Fruit fly (Drosophila melanogaster) whole organism, prepupa: Measurements from ENCODE around the gene fws.

ENCODE experiments used
- Blimp-1 ChIP-seq: fragments of 200-800 bp; sonication (Bioruptor generic); optimal IDR thresholded peaks from 3 replicates; lab custom pipeline; 2017; ENCODE audit warnings: missing biosample characterization, missing genetic modification characterization, mild to moderate bottlenecking, moderate library complexity, missing genetic modification reagents
- CG10631 ChIP-seq: fragments of 200-800 bp; sonication (Bioruptor generic); optimal IDR thresholded peaks from 2 replicates; lab custom pipeline; 2016; ENCODE audit warnings: missing biosample characterization, missing genetic modification characterization
- CG10669 ChIP-seq: fragments of 200-800 bp; sonication (Bioruptor generic); optimal IDR thresholded peaks from 3 replicates; lab custom pipeline; 2018; ENCODE audit warnings: missing biosample characterization, mild to moderate bottlenecking, missing genetic modification characterization, moderate library complexity
- CG11762 ChIP-seq: fragments of 200-800 bp; sonication (Bioruptor generic); optimal IDR thresholded peaks from 3 replicates; lab custom pipeline; 2016; ENCODE audit warnings: missing biosample characterization, missing genetic modification characterization; ENCODE audit not compliant: insufficient read depth
- CG11902 ChIP-seq: fragments of 200-800 bp; sonication (Bioruptor generic); optimal IDR thresholded peaks from 3 replicates; lab custom pipeline; 2016; ENCODE audit warnings: missing biosample characterization, missing genetic modification characterization
- CG15336 ChIP-seq: fragments of 200-800 bp; sonication (Bioruptor generic); IDR thresholded peaks from 2 replicates; pipeline ENCODE4 v1.3.6; 2022; ENCODE audit warnings: missing biosample characterization, missing genetic modification characterization
- CG1621 ChIP-seq: fragments of 200-800 bp; sonication (Bioruptor generic); optimal IDR thresholded peaks from 3 replicates; lab custom pipeline; 2018; ENCODE audit warnings: missing biosample characterization, mild to moderate bottlenecking, missing genetic modification characterization
- CG16779 ChIP-seq: fragments of 200-800 bp; sonication (Bioruptor generic); optimal IDR thresholded peaks from 3 replicates; lab custom pipeline; 2017; ENCODE audit warnings: missing biosample characterization, mild to moderate bottlenecking, missing genetic modification characterization
- CG3032 ChIP-seq: fragments of 200-800 bp; optimal IDR thresholded peaks from 2 replicates; lab custom pipeline; 2019; ENCODE audit warnings: missing biosample characterization, mild to moderate bottlenecking, missing genetic modification characterization, moderate library complexity
- CG31627 ChIP-seq: fragments of 200-800 bp; sonication (Bioruptor generic); optimal IDR thresholded peaks from 3 replicates; lab custom pipeline; 2016; ENCODE audit warnings: missing biosample characterization, missing genetic modification characterization
- CG32006 ChIP-seq: fragments of 200-800 bp; sonication (Bioruptor generic); optimal IDR thresholded peaks from 3 replicates; lab custom pipeline; 2017; ENCODE audit warnings: missing biosample characterization, mild to moderate bottlenecking, missing genetic modification characterization
- CG3919 ChIP-seq: fragments of 200-800 bp; sonication (Bioruptor generic); optimal IDR thresholded peaks from 3 replicates; lab custom pipeline; 2016; ENCODE audit warnings: missing biosample characterization, missing genetic modification characterization
- CG4318 ChIP-seq: fragments of 200-800 bp; sonication (Bioruptor generic); optimal IDR thresholded peaks from 3 replicates; lab custom pipeline; 2017; ENCODE audit warnings: missing biosample characterization, mild to moderate bottlenecking, missing genetic modification characterization
- CG6163 ChIP-seq: fragments of 200-800 bp; sonication (Bioruptor generic); IDR thresholded peaks from 3 replicates; pipeline ENCODE4 v1.3.6; 2022; ENCODE audit warnings: missing biosample characterization, missing genetic modification characterization
- CG6792 ChIP-seq: fragments of 200-800 bp; sonication (Bioruptor generic); optimal IDR thresholded peaks from 3 replicates; lab custom pipeline; 2016; ENCODE audit warnings: missing biosample characterization, missing genetic modification characterization
- CG6808 ChIP-seq: fragments of 200-800 bp; sonication (Bioruptor generic); optimal IDR thresholded peaks from 3 replicates; lab custom pipeline; 2017; ENCODE audit warnings: missing biosample characterization, missing genetic modification characterization, mild to moderate bottlenecking, moderate library complexity, missing genetic modification reagents
- CG6854 ChIP-seq: fragments of 200-800 bp; sonication (Bioruptor generic); optimal IDR thresholded peaks from 2 replicates; lab custom pipeline; 2017; ENCODE audit warnings: missing biosample characterization, mild to moderate bottlenecking, missing genetic modification characterization
- CG8119 ChIP-seq: fragments of 200-800 bp; sonication (Bioruptor generic); IDR thresholded peaks from 3 replicates; pipeline ENCODE4 v1.3.6; 2022; ENCODE audit warnings: missing biosample characterization, missing genetic modification characterization
- CG8319 ChIP-seq: fragments of 200-800 bp; sonication (Bioruptor generic); optimal IDR thresholded peaks from 3 replicates; lab custom pipeline; 2016; ENCODE audit warnings: missing biosample characterization, missing genetic modification characterization
- CG8632 ChIP-seq: fragments of 200-800 bp; sonication (Bioruptor generic); optimal IDR thresholded peaks from 3 replicates; lab custom pipeline; 2016; ENCODE audit warnings: missing biosample characterization, missing genetic modification characterization
- Eip75B ChIP-seq: fragments of 200-800 bp; sonication (Bioruptor generic); optimal IDR thresholded peaks from 3 replicates; lab custom pipeline; 2016; ENCODE audit warnings: missing biosample characterization, missing genetic modification characterization
- Eip78C ChIP-seq: fragments of 200-800 bp; sonication (Bioruptor generic); peaks from one replicate; lab custom pipeline; 2016; ENCODE audit warnings: missing biosample characterization, missing genetic modification characterization
- Eip93F ChIP-seq: fragments of 200-800 bp; sonication (Bioruptor generic); optimal IDR thresholded peaks from 2 replicates; lab custom pipeline; 2016; ENCODE audit warnings: missing biosample characterization, mild to moderate bottlenecking, missing genetic modification characterization
- Ets21C ChIP-seq: fragments of 200-800 bp; sonication (Bioruptor generic); optimal IDR thresholded peaks from 3 replicates; lab custom pipeline; 2016; ENCODE audit warnings: missing biosample characterization, missing genetic modification characterization
- Ets96B ChIP-seq: fragments of 200-800 bp; optimal IDR thresholded peaks from 2 replicates; lab custom pipeline; 2019; ENCODE audit warnings: missing biosample characterization, mild to moderate bottlenecking, missing genetic modification characterization, moderate library complexity
- Gug ChIP-seq: fragments of 200-800 bp; sonication (Bioruptor generic); IDR thresholded peaks from 2 replicates; pipeline ENCODE4 v1.3.6; 2022; ENCODE audit warnings: missing biosample characterization, missing genetic modification characterization
- Hr38 ChIP-seq: sonication (Bioruptor generic); optimal IDR thresholded peaks from 2 replicates; lab custom pipeline; 2016; ENCODE audit warnings: missing biosample characterization, missing genetic modification characterization
- Hr39 ChIP-seq: fragments of 200-800 bp; sonication (Bioruptor generic); optimal IDR thresholded peaks from 2 replicates; lab custom pipeline; 2016; ENCODE audit warnings: missing biosample characterization, missing genetic modification characterization
- Hr4 ChIP-seq: fragments of 200-800 bp; sonication (Bioruptor generic); optimal IDR thresholded peaks from 3 replicates; lab custom pipeline; 2016; ENCODE audit warnings: missing biosample characterization, missing genetic modification characterization
- Lpt ChIP-seq: fragments of 200-800 bp; sonication (Bioruptor generic); optimal IDR thresholded peaks from 3 replicates; lab custom pipeline; 2016; ENCODE audit warnings: missing biosample characterization, missing genetic modification characterization
- Met ChIP-seq: fragments of 200-800 bp; sonication (Bioruptor generic); optimal IDR thresholded peaks from 3 replicates; lab custom pipeline; 2016; ENCODE audit warnings: missing biosample characterization, missing genetic modification characterization
- OdsH ChIP-seq: fragments of 200-800 bp; sonication (Bioruptor generic); optimal IDR thresholded peaks from 3 replicates; lab custom pipeline; 2016; ENCODE audit warnings: missing biosample characterization, missing genetic modification characterization
- Smox ChIP-seq: fragments of 200-800 bp; sonication (Bioruptor generic); optimal IDR thresholded peaks from 3 replicates; lab custom pipeline; 2016; ENCODE audit warnings: missing biosample characterization, missing genetic modification characterization
- Sox102F ChIP-seq: fragments of 200-800 bp; sonication (Bioruptor generic); optimal IDR thresholded peaks from 2 replicates; lab custom pipeline; 2016; ENCODE audit warnings: missing biosample characterization, mild to moderate bottlenecking, missing genetic modification characterization
- Sox14 ChIP-seq: fragments of 200-800 bp; sonication (Bioruptor generic); optimal IDR thresholded peaks from 3 replicates; lab custom pipeline; 2016; ENCODE audit warnings: missing biosample characterization, missing genetic modification characterization
- Sox15 ChIP-seq: fragments of 200-800 bp; sonication (Bioruptor generic); optimal IDR thresholded peaks from 3 replicates; lab custom pipeline; 2016; ENCODE audit warnings: missing biosample characterization, missing genetic modification characterization
- acj6 ChIP-seq: fragments of 200-800 bp; sonication (Bioruptor generic); optimal IDR thresholded peaks from 3 replicates; lab custom pipeline; 2016; ENCODE audit warnings: missing biosample characterization, missing genetic modification characterization
- cyc ChIP-seq: fragments of 200-800 bp; sonication (Bioruptor generic); optimal IDR thresholded peaks from 3 replicates; lab custom pipeline; 2016; ENCODE audit warnings: missing biosample characterization, missing genetic modification characterization
- dsx ChIP-seq: fragments of 200-800 bp; optimal IDR thresholded peaks from 3 replicates; lab custom pipeline; 2019; ENCODE audit warnings: missing biosample characterization, mild to moderate bottlenecking, missing genetic modification characterization, moderate library complexity; ENCODE audit not compliant: poor library complexity, severe bottlenecking
- eg ChIP-seq: fragments of 200-800 bp; sonication (Bioruptor generic); IDR thresholded peaks from 3 replicates; pipeline ENCODE4 v1.3.6; 2022; ENCODE audit warnings: missing biosample characterization, missing genetic modification characterization
- fd59A ChIP-seq: fragments of 200-800 bp; sonication (Bioruptor generic); optimal IDR thresholded peaks from 2 replicates; lab custom pipeline; 2017; ENCODE audit warnings: missing biosample characterization, mild to moderate bottlenecking, missing genetic modification characterization, missing genetic modification reagents
- fd85E ChIP-seq: fragments of 200-800 bp; sonication (Bioruptor generic); optimal IDR thresholded peaks from 3 replicates; lab custom pipeline; 2016; ENCODE audit warnings: missing biosample characterization, missing genetic modification characterization
- fkh ChIP-seq: fragments of 200-800 bp; sonication (Bioruptor generic); optimal IDR thresholded peaks from 3 replicates; lab custom pipeline; 2017; ENCODE audit warnings: missing biosample characterization, mild to moderate bottlenecking, missing genetic modification characterization, moderate library complexity
- lz ChIP-seq: fragments of 200-800 bp; sonication (Bioruptor generic); optimal IDR thresholded peaks from 3 replicates; lab custom pipeline; 2016; ENCODE audit warnings: missing biosample characterization, missing genetic modification characterization
- net ChIP-seq: fragments of 200-800 bp; sonication (Bioruptor generic); optimal IDR thresholded peaks from 3 replicates; lab custom pipeline; 2016; ENCODE audit warnings: missing biosample characterization, missing genetic modification characterization
- pdm3 ChIP-seq: fragments of 200-800 bp; sonication (Bioruptor generic); optimal IDR thresholded peaks from 3 replicates; lab custom pipeline; 2016; ENCODE audit warnings: missing biosample characterization, missing genetic modification characterization
- salr ChIP-seq, 2 experiments: fragments of 200-800 bp; sonication (Bioruptor generic); optimal IDR thresholded peaks; 3 replicates each; lab custom pipeline; 2016 to 2018; ENCODE audit warnings: missing biosample characterization in 2 of 2, missing genetic modification characterization in 2 of 2, mild to moderate bottlenecking in 1 of 2
- ss ChIP-seq, 2 experiments: fragments of 200-800 bp; sonication (Bioruptor generic); optimal IDR thresholded peaks; 2 replicates in 1 of 2; 3 replicates in 1 of 2; lab custom pipeline; 2017 to 2018; ENCODE audit warnings: mild to moderate bottlenecking in 2 of 2, missing biosample characterization in 2 of 2, missing genetic modification characterization in 2 of 2, moderate library complexity in 1 of 2
- topi ChIP-seq: fragments of 200-800 bp; sonication (Bioruptor generic); optimal IDR thresholded peaks from 3 replicates; lab custom pipeline; 2016; ENCODE audit warnings: missing biosample characterization, missing genetic modification characterization
- vri ChIP-seq: fragments of 200-800 bp; sonication (Bioruptor generic); optimal IDR thresholded peaks from 3 replicates; lab custom pipeline; 2016; ENCODE audit warnings: missing biosample characterization, mild to moderate bottlenecking, missing genetic modification characterization

Gene fws

dm6 chr2L:17465915-17466677 is 14.7 kb downstream of the fws start:
- TF ChIP-seq CG3032 (tag; lab: Kevin White, UChicago) = peak; percentile 79
- TF ChIP-seq CG32006 = peak; percentile 85
- TF ChIP-seq Ets21C (GFP tag; lab: Kevin White, UChicago) = peak; percentile 22
- no peak for TF ChIP-seq fkh
- TF ChIP-seq CG10631 (GFP tag; lab: Kevin White, UChicago) = peak; percentile 88
- TF ChIP-seq OdsH = peak; percentile 76
- TF ChIP-seq CG11902 (GFP tag; lab: Kevin White, UChicago) = peak; percentile 45
- TF ChIP-seq Hr39 (GFP tag; lab: Kevin White, UChicago) = peak; percentile 53
- peak; percentile 47 to 75 for TF ChIP-seq salr (GFP tag; optimal IDR thresholded peaks at IDR 0.05; lab: Kevin White, UChicago)
- TF ChIP-seq Eip75B (GFP tag; lab: Kevin White, UChicago) = peak; percentile 79
- TF ChIP-seq CG6854 (GFP tag; lab: Kevin White, UChicago) = no peak
- peak; percentile 89 for TF ChIP-seq eg (GFP tag; lab: Robert Waterston, UW)
- peak; percentile 49 for TF ChIP-seq CG31627
- peak; percentile 54 for TF ChIP-seq lz (GFP tag; lab: Kevin White, UChicago)
- TF ChIP-seq dsx (GFP tag; lab: Kevin White, UChicago) = peak; percentile 71
- peak; percentile 82 for TF ChIP-seq Gug (GFP tag; lab: Robert Waterston, UW)
- peak; percentile 52 for TF ChIP-seq Sox102F (GFP tag; lab: Kevin White, UChicago)
- peak; percentile 68 for TF ChIP-seq CG6808
- peak; percentile 73 for TF ChIP-seq fd59A
- TF ChIP-seq CG8119 (GFP tag; lab: Robert Waterston, UW) = peak; percentile 88
- peak; percentile 91 for TF ChIP-seq net (GFP tag; lab: Kevin White, UChicago)
- TF ChIP-seq CG15336 (GFP tag; lab: Robert Waterston, UW) = peak; percentile 91
- TF ChIP-seq CG16779 (tag; lab: Kevin White, UChicago) = peak; percentile 54
- TF ChIP-seq Eip93F (GFP tag; lab: Kevin White, UChicago) = no peak
- peak; percentile 80 for TF ChIP-seq acj6
- peak; percentile 74 for TF ChIP-seq CG10669
- peak; percentile 90 for TF ChIP-seq Hr4 (GFP tag; lab: Kevin White, UChicago)
- peak; percentile 55 for TF ChIP-seq cyc (GFP tag; lab: Kevin White, UChicago)
- no peak for TF ChIP-seq Smox
- TF ChIP-seq CG8319 (GFP tag; lab: Kevin White, UChicago) = peak; percentile 50
- TF ChIP-seq CG11762 (GFP tag; lab: Kevin White, UChicago) = peak; percentile 59
- peak; percentile 84 for TF ChIP-seq Ets96B (tag; lab: Kevin White, UChicago)
- peak; percentile 84 for TF ChIP-seq CG3919 (GFP tag; lab: Kevin White, UChicago)
- peak; percentile 71 for TF ChIP-seq CG6792 (GFP tag; lab: Kevin White, UChicago)
- TF ChIP-seq ss (GFP tag; optimal IDR thresholded peaks at IDR 0.05; lab: Kevin White, UChicago) = no peak
- no peak for TF ChIP-seq vri (GFP tag; lab: Kevin White, UChicago)
- TF ChIP-seq CG1621 (tag; lab: Kevin White, UChicago) = peak; percentile 78
- TF ChIP-seq topi (GFP tag; lab: Kevin White, UChicago) = peak; percentile 50
- peak; percentile 57 for TF ChIP-seq Met (GFP tag; lab: Kevin White, UChicago)
- peak; percentile 82 for TF ChIP-seq Lpt
- TF ChIP-seq Hr38 = peak; percentile 0
- TF ChIP-seq CG6163 (GFP tag; lab: Robert Waterston, UW) = peak; percentile 91; the same call in 2 of the 3 replicates
- TF ChIP-seq CG8632 (GFP tag; lab: Kevin White, UChicago) = peak; percentile 69
- peak; percentile 80 for TF ChIP-seq Sox14 (GFP tag; lab: Kevin White, UChicago)
- TF ChIP-seq Eip78C (GFP tag; lab: Kevin White, UChicago) = peak; percentile 94
- no peak for TF ChIP-seq Blimp-1 (GFP tag; lab: Kevin White, UChicago)
- TF ChIP-seq Sox15 (GFP tag; lab: Kevin White, UChicago) = peak; percentile 23
- TF ChIP-seq pdm3 (GFP tag; lab: Kevin White, UChicago) = peak; percentile 81
- peak; percentile 80 for TF ChIP-seq CG4318 (GFP tag; lab: Kevin White, UChicago)
- no peak for TF ChIP-seq fd85E (GFP tag; lab: Kevin White, UChicago)
